Fruit fly (Drosophila melanogaster): ENCODE data around the gene CG3942.

CG3942 gene

DNA sequence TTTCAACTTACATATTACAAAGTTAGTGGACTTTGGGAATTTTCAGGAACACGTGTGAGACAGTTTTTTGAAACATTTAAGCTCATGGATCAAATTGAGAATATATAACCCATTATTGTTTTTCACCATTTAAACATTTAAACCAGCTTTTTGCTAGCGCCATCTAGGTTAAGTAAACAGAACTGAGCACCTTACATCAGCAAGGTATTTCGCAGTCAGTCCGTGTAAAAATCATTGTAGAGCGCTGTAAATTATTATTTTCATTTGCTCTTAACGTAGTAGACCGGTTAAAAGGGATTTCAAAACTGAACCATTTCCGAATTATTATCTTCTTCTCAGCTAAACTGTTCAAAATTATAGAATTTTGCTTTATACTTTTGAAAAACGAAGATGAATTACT lies 31.9 kb upstream of the CG3942 start, which contains the start of gene Rsbp15:
Rsbp15 (plus strand) TSS at position 295 of the 400 bp plus-strand sequence.
- TF ChIP-seq CG17806 (tag; optimal IDR thresholded peaks at IDR 0.05) (no peak), rn (GFP tag; IDR thresholded peaks at IDR 0.05) (no peak), CG9948 (tag; optimal IDR thresholded peaks at IDR 0.05) (no peak), CG34367 (tag; optimal IDR thresholded peaks at IDR 0.05) (no peak), CG10348 (GFP tag; IDR thresholded peaks at IDR 0.05) (no peak), CG12605 (GFP tag; IDR thresholded peaks at IDR 0.05) (no peak), CG8159 (tag; optimal IDR thresholded peaks at IDR 0.05) (no peak), EcR (GFP tag; optimal IDR thresholded peaks at IDR 0.05) (no peak), Pif1A (GFP tag; optimal IDR thresholded peaks at IDR 0.05) (no peak), D1 (tag; optimal IDR thresholded peaks at IDR 0.05) (no peak), Pif1B (GFP tag; optimal IDR thresholded peaks at IDR 0.05) (no peak)

DNA sequence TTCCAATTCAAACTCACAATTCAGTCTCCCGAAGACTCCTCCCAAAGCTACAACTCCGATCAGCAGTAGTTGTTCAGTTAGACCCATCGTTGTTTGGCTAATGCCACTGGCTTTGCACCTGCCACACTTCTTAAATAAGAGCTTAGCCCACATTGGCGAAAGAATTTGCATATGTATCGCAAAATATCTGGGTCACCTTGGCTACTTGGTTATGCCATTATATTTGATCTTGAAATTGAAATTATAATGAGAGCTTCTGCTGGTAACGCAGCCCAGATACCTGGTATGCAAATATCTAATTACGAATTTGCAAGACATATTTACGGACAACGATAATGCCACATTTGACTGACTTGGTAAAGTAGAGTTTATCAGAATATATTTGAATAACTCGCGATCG lies 29.1 kb upstream of the CG3942 start, which contains the start of gene CG17404:
CG17404 (minus strand) TSS at position 101 of the 400 bp plus-strand sequence.
- TF ChIP-seq Pif1A (GFP tag; optimal IDR thresholded peaks at IDR 0.05), result no peak
- TF ChIP-seq CG10348 (GFP tag; IDR thresholded peaks at IDR 0.05), result no peak
- no peak for TF ChIP-seq Snoo (tag; optimal IDR thresholded peaks at IDR 0.05)
- TF ChIP-seq CG17806 (tag; optimal IDR thresholded peaks at IDR 0.05), result no peak
- TF ChIP-seq CG8301 (tag; optimal IDR thresholded peaks at IDR 0.05), result no peak
- TF ChIP-seq CG8159 (tag; optimal IDR thresholded peaks at IDR 0.05), result no peak
- no peak for TF ChIP-seq gl (tag; optimal IDR thresholded peaks at IDR 0.05)
- TF ChIP-seq CG12605 (GFP tag; IDR thresholded peaks at IDR 0.05), result no peak
- no peak for TF ChIP-seq EcR (GFP tag; optimal IDR thresholded peaks at IDR 0.05)
- no peak for TF ChIP-seq Pif1B (GFP tag; optimal IDR thresholded peaks at IDR 0.05)
- TF ChIP-seq CG4496 (GFP tag; IDR thresholded peaks at IDR 0.05), result no peak
- TF ChIP-seq CG14655 (GFP tag; optimal IDR thresholded peaks at IDR 0.05), result no peak
- no peak for TF ChIP-seq D1 (tag; optimal IDR thresholded peaks at IDR 0.05)
- TF ChIP-seq CG34367 (tag; optimal IDR thresholded peaks at IDR 0.05), result no peak
- no peak for TF ChIP-seq CG13204 (GFP tag; optimal IDR thresholded peaks at IDR 0.05)
- no peak for TF ChIP-seq rn (GFP tag; IDR thresholded peaks at IDR 0.05)
- no peak for TF ChIP-seq CG9948 (tag; optimal IDR thresholded peaks at IDR 0.05)
- no peak for TF ChIP-seq fd96Ca (GFP tag; IDR thresholded peaks at IDR 0.05)
- no peak for TF ChIP-seq CG32121 (GFP tag; IDR thresholded peaks at IDR 0.05)

DNA sequence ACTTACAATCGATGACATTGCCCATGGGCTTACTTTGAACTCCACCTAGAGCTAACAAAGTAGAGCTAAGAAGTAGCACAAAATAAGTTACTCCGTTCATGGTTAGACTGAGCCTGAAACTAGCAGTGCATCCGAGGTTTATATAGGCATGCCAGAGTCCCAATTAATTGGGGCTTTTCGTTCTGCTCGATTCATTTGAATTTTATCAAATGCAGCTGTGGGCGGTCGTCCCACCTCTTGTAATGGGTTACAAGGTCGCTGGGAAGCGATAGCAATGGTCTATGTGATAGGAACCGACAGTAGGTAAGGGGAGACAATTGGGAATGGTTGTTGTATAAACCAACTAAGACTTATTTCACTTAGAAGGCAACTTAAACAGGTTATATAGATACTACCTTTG lies 27.7 kb upstream of the CG3942 start, which contains the start of gene CG12256:
CG12256 (minus strand) TSS at position 101 of the 400 bp plus-strand sequence.
- TF ChIP-seq CG4496 (GFP tag; IDR thresholded peaks at IDR 0.05) (no peak), D1 (tag; optimal IDR thresholded peaks at IDR 0.05) (no peak), Pif1B (GFP tag; optimal IDR thresholded peaks at IDR 0.05) (no peak), CG32121 (GFP tag; IDR thresholded peaks at IDR 0.05) (no peak), Snoo (tag; optimal IDR thresholded peaks at IDR 0.05) (no peak), EcR (GFP tag; optimal IDR thresholded peaks at IDR 0.05) (no peak), Pif1A (GFP tag; optimal IDR thresholded peaks at IDR 0.05) (no peak), CG12605 (GFP tag; IDR thresholded peaks at IDR 0.05) (no peak), CG34367 (tag; optimal IDR thresholded peaks at IDR 0.05) (no peak), CG8301 (tag; optimal IDR thresholded peaks at IDR 0.05) (no peak), CG15710 (tag; optimal IDR thresholded peaks at IDR 0.05) (no peak)

DNA sequence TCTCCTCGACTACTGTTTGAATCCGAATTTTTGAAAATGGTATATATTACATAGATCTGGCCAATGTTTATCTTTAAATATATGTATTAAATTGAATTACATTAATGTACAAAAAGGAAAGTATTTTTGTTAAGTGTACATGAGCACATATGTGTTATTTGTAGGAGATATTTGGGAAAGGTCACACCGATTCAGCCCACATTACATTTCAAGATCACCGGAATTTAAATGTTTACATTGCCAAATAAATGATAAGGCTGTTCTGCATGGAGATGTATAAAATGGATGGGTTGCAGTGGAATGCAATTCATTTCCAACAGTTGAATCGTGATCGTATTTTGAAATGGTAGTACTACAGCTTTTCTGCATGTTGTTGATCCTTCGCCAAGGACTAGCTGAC lies 24.9 kb upstream of the CG3942 start, which contains the start of gene CG3916:
CG3916 (plus strand) TSS at position 301 of the 400 bp plus-strand sequence.
- TF ChIP-seq CG13204 (GFP tag; optimal IDR thresholded peaks at IDR 0.05) (no peak), CG32121 (GFP tag; IDR thresholded peaks at IDR 0.05) (no peak), CG34367 (tag; optimal IDR thresholded peaks at IDR 0.05) (no peak), CG14655 (GFP tag; optimal IDR thresholded peaks at IDR 0.05) (no peak), gl (tag; optimal IDR thresholded peaks at IDR 0.05) (no peak)

DNA sequence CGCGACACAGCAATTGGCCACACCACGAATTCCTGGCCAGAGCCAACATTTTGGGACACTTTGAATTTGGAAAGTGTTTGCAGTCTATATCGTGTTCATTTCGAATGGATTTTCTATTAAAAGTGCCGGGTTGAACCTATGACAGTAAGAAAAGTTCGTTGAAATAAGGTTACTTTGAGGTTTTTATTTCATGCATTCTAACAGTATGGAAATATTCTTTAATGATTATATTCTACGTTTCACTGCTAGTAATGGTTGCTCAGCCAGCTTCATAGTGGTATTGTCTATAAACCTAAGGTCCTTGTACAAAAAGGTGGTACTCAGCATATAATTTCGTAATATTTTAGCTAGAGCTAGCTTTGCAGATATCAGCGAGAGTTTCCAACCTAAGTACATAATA lies 21.4 kb upstream of the CG3942 start, which contains the start of gene Pglym87:
Pglym87 (minus strand) TSS at position 101 of the 400 bp plus-strand sequence.
- TF ChIP-seq CG14655 (GFP tag; optimal IDR thresholded peaks at IDR 0.05), result no peak
- no peak for TF ChIP-seq EcR (GFP tag; optimal IDR thresholded peaks at IDR 0.05)
- TF ChIP-seq D1 (tag; optimal IDR thresholded peaks at IDR 0.05), result no peak
- TF ChIP-seq Ets98B (GFP tag; IDR thresholded peaks at IDR 0.05), result no peak
- no peak for TF ChIP-seq gl (tag; optimal IDR thresholded peaks at IDR 0.05)
- no peak for TF ChIP-seq CG32121 (GFP tag; IDR thresholded peaks at IDR 0.05)
- no peak for TF ChIP-seq Pif1B (GFP tag; optimal IDR thresholded peaks at IDR 0.05)
- TF ChIP-seq Pif1A (GFP tag; optimal IDR thresholded peaks at IDR 0.05), result no peak
- TF ChIP-seq CG17806 (tag; optimal IDR thresholded peaks at IDR 0.05), result no peak
- TF ChIP-seq CG13204 (GFP tag; optimal IDR thresholded peaks at IDR 0.05), result no peak
- no peak for TF ChIP-seq Snoo (tag; optimal IDR thresholded peaks at IDR 0.05)
- no peak for TF ChIP-seq fd96Ca (GFP tag; IDR thresholded peaks at IDR 0.05)
- TF ChIP-seq CG8301 (tag; optimal IDR thresholded peaks at IDR 0.05), result no peak
- no peak for TF ChIP-seq CG4496 (GFP tag; IDR thresholded peaks at IDR 0.05)
- TF ChIP-seq CG12605 (GFP tag; IDR thresholded peaks at IDR 0.05), result no peak
- TF ChIP-seq CG34367 (tag; optimal IDR thresholded peaks at IDR 0.05), result no peak
- TF ChIP-seq CG10348 (GFP tag; IDR thresholded peaks at IDR 0.05), result no peak
- TF ChIP-seq CG9948 (tag; optimal IDR thresholded peaks at IDR 0.05), result no peak

DNA sequence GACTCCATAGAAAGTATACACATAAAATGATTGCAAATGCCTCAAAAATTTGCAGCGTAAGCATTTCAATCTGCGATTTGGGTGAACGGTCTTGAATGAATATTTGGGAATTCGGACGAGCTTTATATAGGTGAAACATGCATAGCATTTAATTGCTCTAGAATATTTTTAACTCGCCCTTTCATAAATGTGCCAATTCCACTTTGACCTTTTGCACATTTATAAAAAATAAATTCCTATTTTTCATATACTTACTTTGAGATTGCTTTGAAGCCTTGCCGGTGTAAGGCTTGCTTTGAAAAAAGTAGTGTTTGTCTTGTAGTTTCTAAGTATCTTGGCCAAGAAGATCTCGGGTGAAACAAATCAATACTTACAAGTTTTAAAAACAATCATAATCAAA lies 19.4 kb upstream of the CG3942 start, which contains the start of gene Cyp313a5:
Cyp313a5 (minus strand) TSS at position 101 of the 400 bp plus-strand sequence.
- TF ChIP-seq gl (tag; optimal IDR thresholded peaks at IDR 0.05), result no peak
- TF ChIP-seq CG9948 (tag; optimal IDR thresholded peaks at IDR 0.05), result no peak
- no peak for TF ChIP-seq Ets98B (GFP tag; IDR thresholded peaks at IDR 0.05)
- TF ChIP-seq CG32121 (GFP tag; IDR thresholded peaks at IDR 0.05), result no peak
- no peak for TF ChIP-seq Pif1A (GFP tag; optimal IDR thresholded peaks at IDR 0.05)
- no peak for TF ChIP-seq CG8301 (tag; optimal IDR thresholded peaks at IDR 0.05)
- TF ChIP-seq CG4496 (GFP tag; IDR thresholded peaks at IDR 0.05), result no peak
- no peak for TF ChIP-seq CG10348 (GFP tag; IDR thresholded peaks at IDR 0.05)
- TF ChIP-seq CG17806 (tag; optimal IDR thresholded peaks at IDR 0.05), result no peak
- no peak for TF ChIP-seq CG8159 (tag; optimal IDR thresholded peaks at IDR 0.05)
- no peak for TF ChIP-seq fd96Ca (GFP tag; IDR thresholded peaks at IDR 0.05)
- TF ChIP-seq CG34367 (tag; optimal IDR thresholded peaks at IDR 0.05), result no peak
- no peak for TF ChIP-seq CG14655 (GFP tag; optimal IDR thresholded peaks at IDR 0.05)
- TF ChIP-seq EcR (GFP tag; optimal IDR thresholded peaks at IDR 0.05), result no peak
- no peak for TF ChIP-seq Pif1B (GFP tag; optimal IDR thresholded peaks at IDR 0.05)
- no peak for TF ChIP-seq D1 (tag; optimal IDR thresholded peaks at IDR 0.05)
- TF ChIP-seq CG15710 (tag; optimal IDR thresholded peaks at IDR 0.05), result no peak
- no peak for TF ChIP-seq rn (GFP tag; IDR thresholded peaks at IDR 0.05)
